5 fruit fly cellular contexts compared by ENCODE assay signal in the genomic region with DNA sequence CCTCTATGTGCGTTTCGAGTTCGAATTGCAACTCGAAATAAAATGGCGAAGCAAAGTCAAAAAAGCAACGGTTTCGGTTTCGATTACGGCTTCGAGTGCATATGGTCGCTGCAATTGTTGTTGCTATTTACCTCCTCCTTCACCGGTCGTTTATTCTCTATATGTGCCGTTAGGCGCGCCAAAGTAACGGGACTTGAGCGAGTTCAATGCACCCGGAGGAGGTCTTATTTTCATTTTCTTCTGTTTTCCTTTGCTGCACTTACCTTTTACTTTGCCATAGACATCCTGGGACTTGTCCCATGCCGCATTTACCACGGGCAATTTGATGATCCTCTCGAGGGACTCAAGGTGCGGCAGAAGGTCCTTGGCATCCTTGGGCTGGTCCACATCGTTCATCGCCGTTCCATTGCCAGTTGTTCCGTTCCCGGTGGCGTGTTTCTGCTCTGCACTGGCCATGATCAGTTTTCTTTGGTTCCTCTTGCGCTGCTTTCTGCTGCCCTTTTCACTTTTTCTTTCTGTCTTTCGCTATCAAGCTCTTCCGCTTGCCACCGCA.
TF ChIP-seq lines count a peak whose summit lies in the region.

No protein-coding gene starts in this region.

- TF ChIP-seq CTCF in whole organism, embryonic (GFP tag; optimal IDR thresholded peaks at IDR 0.05; lab: Kevin White, UChicago), result no peak

TF ChIP-seq in whole organism, 6 proteins besides CTCF, POLR2A, EP300 and RAD21:
- no peak for TF ChIP-seq Dll (optimal IDR thresholded peaks at IDR 0.05; lab: Kevin White, UChicago)
- TF ChIP-seq EcR (GFP tag; optimal IDR thresholded peaks at IDR 0.05; lab: Kevin White, UChicago), result peak; percentile 46 to 84

TF ChIP-seq in whole organism, adult, 20 proteins besides CTCF, POLR2A, EP300 and RAD21:
- TF ChIP-seq pad (GFP tag; optimal IDR thresholded peaks at IDR 0.05; lab: Kevin White, UChicago), result peak; percentile 89
- no peak for TF ChIP-seq CG11617 (GFP tag; optimal IDR thresholded peaks at IDR 0.05; lab: Kevin White, UChicago)
- no peak for TF ChIP-seq cnc (optimal IDR thresholded peaks at IDR 0.05; lab: Kevin White, UChicago)
- peak; percentile 100 for TF ChIP-seq ovo (GFP tag; optimal IDR thresholded peaks at IDR 0.05; lab: Kevin White, UChicago)
- peak; percentile 96 for TF ChIP-seq tj (GFP tag; optimal IDR thresholded peaks at IDR 0.05; lab: Kevin White, UChicago)
- peak; percentile 69 for TF ChIP-seq bab1 (GFP tag; optimal IDR thresholded peaks at IDR 0.05; lab: Kevin White, UChicago)

TF ChIP-seq in whole organism, embryonic, 481 proteins besides CTCF, POLR2A, EP300 and RAD21:
- TF ChIP-seq chm (GFP tag; IDR thresholded peaks at IDR 0.05; lab: Robert Waterston, UW), result no peak
- peak; percentile 84 for TF ChIP-seq pfk (GFP tag; optimal IDR thresholded peaks at IDR 0.05; lab: Kevin White, UChicago)

TF ChIP-seq in whole organism, prepupa, 60 proteins besides CTCF, POLR2A, EP300 and RAD21:
- TF ChIP-seq dsx (GFP tag; optimal IDR thresholded peaks at IDR 0.05; lab: Kevin White, UChicago; ENCODE audit: poor library complexity, severe bottlenecking) (no peak), OdsH (GFP tag; optimal IDR thresholded peaks at IDR 0.05; lab: Kevin White, UChicago) (no peak), Blimp-1 (GFP tag; optimal IDR thresholded peaks at IDR 0.05; lab: Kevin White, UChicago) (peak; percentile 48)
TF ChIP-seq in whole organism, prepupa: peak in this region for 1.

TF ChIP-seq in whole organism, pupa, 21 proteins besides CTCF, POLR2A, EP300 and RAD21:
- TF ChIP-seq EcR (GFP tag; optimal IDR thresholded peaks at IDR 0.05; lab: Kevin White, UChicago), result peak; percentile 76
- no peak for TF ChIP-seq CG15710 (tag; optimal IDR thresholded peaks at IDR 0.05; lab: Kevin White, UChicago)
